Fruit fly (Drosophila melanogaster) whole organism, embryonic: Measurements from ENCODE around the gene CG17959.

Experiments
- BEAF-32 ChIP-seq: fragments of 200-800 bp; sonication (Bioruptor generic); optimal IDR thresholded peaks from 3 replicates; lab custom pipeline; 2017; ENCODE audit warnings: missing biosample characterization, missing genetic modification characterization, mild to moderate bottlenecking, moderate library complexity, missing genetic modification reagents
- Bgb ChIP-seq: fragments of 200-800 bp; sonication (Bioruptor generic); IDR thresholded peaks from 2 replicates; pipeline ENCODE4 v1.3.6; 2022; ENCODE audit warnings: missing biosample characterization, missing genetic modification characterization; ENCODE audit not compliant: partially characterized antibody
- CG10543 ChIP-seq: fragments of 200-800 bp; sonication (Bioruptor generic); optimal IDR thresholded peaks from 3 replicates; lab custom pipeline; 2017; ENCODE audit warnings: missing biosample characterization, mild to moderate bottlenecking, missing genetic modification characterization, moderate library complexity
- CG11696 ChIP-seq: fragments of 200-800 bp; sonication (Bioruptor generic); IDR thresholded peaks from 2 replicates; pipeline ENCODE4 v1.3.6; 2022; ENCODE audit warnings: missing biosample characterization, missing genetic modification characterization
- CG13287 ChIP-seq: fragments of 200-800 bp; sonication (Bioruptor generic); IDR thresholded peaks from 2 replicates; pipeline ENCODE4 v1.3.6; 2022; ENCODE audit warnings: missing biosample characterization, missing genetic modification characterization; ENCODE audit not compliant: partially characterized antibody
- CG14710 ChIP-seq: fragments of 200-800 bp; sonication (Bioruptor generic); optimal IDR thresholded peaks from 3 replicates; lab custom pipeline; 2019; ENCODE audit warnings: missing biosample characterization, mild to moderate bottlenecking, missing genetic modification characterization, moderate library complexity
- CG2129 ChIP-seq: fragments of 200-800 bp; sonication (Bioruptor generic); IDR thresholded peaks from 2 replicates; pipeline ENCODE4 v1.3.6; 2022; ENCODE audit warnings: missing biosample characterization, missing genetic modification characterization; ENCODE audit not compliant: partially characterized antibody
- CG2199 ChIP-seq: fragments of 200-800 bp; sonication (Bioruptor generic); IDR thresholded peaks from 3 replicates; pipeline ENCODE4 v1.3.6; 2022; ENCODE audit warnings: missing biosample characterization, missing genetic modification characterization
- CG3065 ChIP-seq: fragments of 200-800 bp; sonication (Bioruptor generic); optimal IDR thresholded peaks from 2 replicates; lab custom pipeline; 2016; ENCODE audit warnings: missing biosample characterization, missing genetic modification characterization
- CG34224 ChIP-seq: fragments of 200-800 bp; sonication (Bioruptor generic); IDR thresholded peaks from 3 replicates; pipeline ENCODE4 v1.3.6; 2022; ENCODE audit warnings: missing biosample characterization, missing genetic modification characterization; ENCODE audit not compliant: partially characterized antibody
- CG3838 ChIP-seq: fragments of 200-800 bp; sonication (Bioruptor generic); optimal IDR thresholded peaks from 3 replicates; lab custom pipeline; 2016; ENCODE audit warnings: missing biosample characterization, missing genetic modification characterization
- CG4328 ChIP-seq: fragments of 200-800 bp; sonication (Bioruptor generic); optimal IDR thresholded peaks from 3 replicates; lab custom pipeline; 2017; ENCODE audit warnings: missing biosample characterization, missing genetic modification reagents, missing genetic modification characterization
- CG4617 ChIP-seq: fragments of 200-800 bp; sonication (Bioruptor generic); optimal IDR thresholded peaks from 3 replicates; lab custom pipeline; 2016; ENCODE audit warnings: missing biosample characterization, missing genetic modification characterization, borderline replicate concordance
- CG6791 ChIP-seq: fragments of 200-800 bp; sonication (Bioruptor generic); IDR thresholded peaks from 3 replicates; pipeline ENCODE4 v1.3.6; 2022; ENCODE audit warnings: missing biosample characterization, missing genetic modification characterization; ENCODE audit not compliant: partially characterized antibody
- Deaf1 ChIP-seq: fragments of 200-800 bp; optimal IDR thresholded peaks from 3 replicates; lab custom pipeline; 2019; ENCODE audit warnings: missing biosample characterization, mild to moderate bottlenecking, missing genetic modification characterization, moderate library complexity
- Dek ChIP-seq: fragments of 200-800 bp; sonication (Bioruptor generic); optimal IDR thresholded peaks from 3 replicates; lab custom pipeline; 2019; ENCODE audit warnings: missing biosample characterization, mild to moderate bottlenecking, missing genetic modification characterization, moderate library complexity
- Dll ChIP-seq: fragments of 200-800 bp; sonication (Bioruptor generic); IDR thresholded peaks from 4 replicates; pipeline ENCODE4 v1.3.6; 2022; ENCODE audit warnings: missing biosample characterization, missing genetic modification characterization; ENCODE audit not compliant: partially characterized antibody
- Doc3 ChIP-seq: fragments of 200-800 bp; sonication (Bioruptor generic); IDR thresholded peaks from 3 replicates; pipeline ENCODE4 v1.3.6; 2022; ENCODE audit warnings: missing biosample characterization, missing genetic modification characterization; ENCODE audit not compliant: partially characterized antibody
- Dp ChIP-seq: fragments of 200-800 bp; sonication (Bioruptor generic); optimal IDR thresholded peaks from 2 replicates; lab custom pipeline; 2018; ENCODE audit warnings: missing biosample characterization, mild to moderate bottlenecking, missing genetic modification characterization, moderate library complexity
- Drgx ChIP-seq: fragments of 200-800 bp; sonication (Bioruptor generic); IDR thresholded peaks from 2 replicates; pipeline ENCODE4 v1.3.6; 2022; ENCODE audit warnings: missing biosample characterization, missing genetic modification characterization
- Lhr ChIP-seq: fragments of 200-800 bp; sonication (Bioruptor generic); optimal IDR thresholded peaks from 3 replicates; lab custom pipeline; 2017; ENCODE audit warnings: mild to moderate bottlenecking, missing biosample characterization, missing genetic modification reagents, missing genetic modification characterization
- Med ChIP-seq: fragments of 200-800 bp; sonication (Bioruptor generic); peaks from one replicate; lab custom pipeline; 2016; ENCODE audit warnings: missing biosample characterization, missing genetic modification characterization, mild to moderate bottlenecking, inconsistent platforms, moderate library complexity
- Pdp1 ChIP-seq, 2 experiments: fragments of 200-800 bp; sonication (Bioruptor generic); optimal IDR thresholded peaks; 3 replicates each; lab custom pipeline; 2016; ENCODE audit warnings: missing biosample characterization in 2 of 2, missing genetic modification characterization in 2 of 2, mild to moderate bottlenecking in 1 of 2, moderate library complexity in 1 of 2
- Sin3A ChIP-seq: fragments of >200 bp; optimal IDR thresholded peaks from 2 replicates; lab custom pipeline; 2018
- Usf ChIP-seq: fragments of 200-800 bp; sonication (Bioruptor generic); optimal IDR thresholded peaks from 2 replicates; lab custom pipeline; 2017; ENCODE audit warnings: missing genotype, missing biosample characterization, missing genetic modification characterization
- al ChIP-seq: fragments of 200-800 bp; sonication (Bioruptor generic); IDR thresholded peaks from 2 replicates; pipeline ENCODE4 v1.3.6; 2022; ENCODE audit warnings: missing biosample characterization, missing genetic modification characterization
- ash1 ChIP-seq: fragments of 200-800 bp; sonication (Bioruptor generic); optimal IDR thresholded peaks from 2 replicates; lab custom pipeline; 2018; ENCODE audit warnings: missing biosample characterization, mild to moderate bottlenecking, missing genetic modification characterization
- ato ChIP-seq: fragments of 200-800 bp; sonication (Bioruptor generic); IDR thresholded peaks from 2 replicates; pipeline ENCODE4 v1.3.6; 2022; ENCODE audit warnings: missing biosample characterization, missing genetic modification characterization; ENCODE audit not compliant: partially characterized antibody
- bbx ChIP-seq: fragments of 200-800 bp; sonication (Bioruptor generic); IDR thresholded peaks from 2 replicates; pipeline ENCODE4 v1.3.6; 2022; ENCODE audit warnings: missing biosample characterization, missing genetic modification characterization; ENCODE audit not compliant: partially characterized antibody
- crp ChIP-seq, 2 experiments: fragments of 200-800 bp; sonication (Bioruptor generic); optimal IDR thresholded peaks; 2 replicates in 1 of 2; 3 replicates in 1 of 2; lab custom pipeline; 2017; ENCODE audit warnings: missing biosample characterization in 2 of 2, missing genetic modification characterization in 2 of 2, mild to moderate bottlenecking in 1 of 2, moderate library complexity in 1 of 2
- hbn ChIP-seq: fragments of 200-800 bp; sonication (Bioruptor generic); IDR thresholded peaks from 2 replicates; pipeline ENCODE4 v1.3.6; 2022; ENCODE audit warnings: missing biosample characterization, missing genetic modification characterization; ENCODE audit not compliant: partially characterized antibody
- inv ChIP-seq: fragments of 200-800 bp; sonication (Bioruptor generic); IDR thresholded peaks from 2 replicates; pipeline ENCODE4 v1.3.6; 2022; ENCODE audit warnings: missing biosample characterization, missing genetic modification characterization; ENCODE audit not compliant: partially characterized antibody
- kah ChIP-seq: fragments of 200-800 bp; sonication (Bioruptor generic); optimal IDR thresholded peaks from 2 replicates; lab custom pipeline; 2018; ENCODE audit warnings: missing biosample characterization, mild to moderate bottlenecking, missing genetic modification characterization
- kni ChIP-seq: fragments of 200-800 bp; sonication (Bioruptor generic); optimal IDR thresholded peaks from 3 replicates; lab custom pipeline; 2017; ENCODE audit warnings: mild to moderate bottlenecking, missing biosample characterization, missing genetic modification reagents, missing genetic modification characterization
- knrl ChIP-seq: fragments of 200-800 bp; sonication (Bioruptor generic); IDR thresholded peaks from 3 replicates; pipeline ENCODE4 v1.3.6; 2022; ENCODE audit warnings: missing biosample characterization, missing genetic modification characterization; ENCODE audit not compliant: partially characterized antibody
- pzg ChIP-seq: fragments of 200-800 bp; sonication (Bioruptor generic); optimal IDR thresholded peaks from 3 replicates; lab custom pipeline; 2018; ENCODE audit warnings: missing biosample characterization, mild to moderate bottlenecking, missing genetic modification characterization, moderate library complexity
- sens ChIP-seq: fragments of 200-800 bp; sonication (Bioruptor generic); peaks from one replicate; lab custom pipeline; 2016; ENCODE audit warnings: missing biosample characterization, missing genetic modification characterization
- sna ChIP-seq: fragments of 200-800 bp; sonication (Bioruptor generic); IDR thresholded peaks from 2 replicates; pipeline ENCODE4 v1.3.6; 2022; ENCODE audit warnings: missing biosample characterization, missing genetic modification characterization; ENCODE audit not compliant: partially characterized antibody
- so ChIP-seq: fragments of 200-800 bp; sonication (Bioruptor generic); IDR thresholded peaks from 3 replicates; pipeline ENCODE4 v1.3.6; 2022; ENCODE audit warnings: missing biosample characterization, missing genetic modification characterization
- stc ChIP-seq: fragments of 200-800 bp; sonication (Bioruptor generic); IDR thresholded peaks from 2 replicates; pipeline ENCODE4 v1.3.6; 2022; ENCODE audit warnings: missing biosample characterization, missing genetic modification characterization
- stwl ChIP-seq: fragments of 200-800 bp; sonication (Bioruptor generic); optimal IDR thresholded peaks from 3 replicates; lab custom pipeline; 2018; ENCODE audit warnings: missing biosample characterization, mild to moderate bottlenecking, missing genetic modification characterization, moderate library complexity
- tap ChIP-seq: fragments of 200-800 bp; optimal IDR thresholded peaks from 3 replicates; lab custom pipeline; 2019; ENCODE audit warnings: missing biosample characterization, mild to moderate bottlenecking, missing genetic modification characterization, moderate library complexity
- tll ChIP-seq, 2 experiments: fragments of 200-800 bp in 1 of 2; fragments of >200 bp in 1 of 2; sonication (Bioruptor generic) in 1 of 2; optimal IDR thresholded peaks; 2 replicates each; lab custom pipeline; 2017 to 2019; ENCODE audit warnings: missing biosample characterization in 2 of 2, missing genetic modification characterization in 2 of 2, mild to moderate bottlenecking in 1 of 2, moderate library complexity in 1 of 2
- vfl ChIP-seq: fragments of 200-800 bp; sonication (Bioruptor generic); optimal IDR thresholded peaks from 2 replicates; lab custom pipeline; 2016; ENCODE audit warnings: missing biosample characterization, missing genetic modification characterization
- vnd ChIP-seq: fragments of 200-800 bp; sonication (Bioruptor generic); IDR thresholded peaks from 3 replicates; pipeline ENCODE4 v1.3.6; 2022; ENCODE audit warnings: missing biosample characterization, missing genetic modification characterization; ENCODE audit not compliant: partially characterized antibody

CG17959 gene

DNA sequence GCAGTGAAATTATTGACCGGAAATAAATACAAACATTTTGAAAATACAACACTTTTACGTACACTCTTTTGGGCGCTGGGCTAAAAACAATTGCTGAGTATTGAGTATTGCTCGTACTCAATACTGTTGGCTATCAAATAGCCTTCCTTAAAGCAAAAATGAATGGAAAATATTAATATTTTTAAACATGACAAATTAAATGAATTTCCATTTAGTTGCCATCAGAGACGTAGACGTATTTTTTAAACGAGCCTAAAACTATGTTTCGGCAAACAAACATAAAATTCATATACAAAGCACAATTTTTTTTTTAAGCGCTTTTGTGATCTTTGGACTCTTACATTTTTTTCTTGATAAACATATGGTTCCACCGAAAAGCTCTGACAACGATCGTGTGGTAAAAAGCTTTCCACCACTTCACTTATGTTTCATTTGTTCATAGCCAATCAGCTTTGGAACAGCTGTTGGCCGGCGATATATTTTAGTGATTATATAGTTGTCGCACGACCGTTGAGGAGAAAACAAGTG lies 715 bp downstream of the CG17959 start, which contains the start of gene CG3603 (continued):
- TF ChIP-seq CG3838 (no peak), stc (GFP tag; lab: Robert Waterston, UW) (no peak), al (GFP tag; lab: Robert Waterston, UW) (no peak), CG4328 (GFP tag; lab: Kevin White, UChicago) (peak; percentile 17), CG11696 (GFP tag; lab: Robert Waterston, UW) (no peak)

DNA sequence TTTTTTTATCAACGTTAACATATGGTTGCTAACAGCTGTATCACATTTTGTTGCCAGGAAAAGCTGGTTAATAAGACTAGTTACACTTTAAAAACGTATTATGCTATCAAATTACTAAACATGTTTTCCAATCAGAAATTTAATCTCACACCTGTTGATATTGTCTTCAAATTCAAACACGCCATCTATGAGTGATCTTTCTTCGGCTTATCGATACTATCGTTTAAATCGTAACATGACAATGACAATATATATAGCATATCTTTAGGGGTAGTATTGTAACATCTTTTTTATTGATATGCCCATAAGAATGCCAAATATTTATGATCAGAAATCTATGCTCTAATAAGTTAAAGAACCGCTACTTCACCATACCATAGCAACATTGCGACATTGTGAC lies 2.2 kb downstream of the CG17959 start:
- TF ChIP-seq kni (no peak), bbx (GFP tag; lab: Robert Waterston, UW) (peak; percentile 80), Doc3 (GFP tag; lab: Robert Waterston, UW) (peak; percentile 54; the same call in 2 of the 3 replicates), CG13287 (peak; percentile 83), Deaf1 (tag; lab: Kevin White, UChicago) (no peak), ash1 (GFP tag; lab: Kevin White, UChicago) (no peak), CG6791 (GFP tag; lab: Robert Waterston, UW) (peak; percentile 72), tap (tag; lab: Kevin White, UChicago) (peak; percentile 28), Sin3A (lab: Kevin White, UChicago) (no peak), sens (GFP tag; lab: Kevin White, UChicago) (peak; percentile 78), Dek (tag; lab: Kevin White, UChicago) (no peak), vnd (GFP tag; lab: Robert Waterston, UW) (peak; percentile 41; the same call in 1 of the 3 replicates), CG2129 (GFP tag; lab: Robert Waterston, UW) (peak; percentile 44), Usf (GFP tag; lab: Kevin White, UChicago) (no peak), CG4617 (GFP tag; lab: Kevin White, UChicago) (no peak), CG34224 (GFP tag; lab: Robert Waterston, UW) (peak; percentile 62; the same call in 2 of the 3 replicates), sna (GFP tag; lab: Robert Waterston, UW) (peak; percentile 43), BEAF-32 (GFP tag; lab: Kevin White, UChicago) (peak; percentile 72), inv (GFP tag; lab: Robert Waterston, UW) (peak; percentile 44; the same call in 1 of the 2 replicates), Dp (GFP tag; lab: Kevin White, UChicago) (peak; percentile 13), hbn (peak; percentile 76), CG10543 (no peak), Bgb (GFP tag; lab: Robert Waterston, UW) (peak; percentile 72), pzg (peak; percentile 7), stwl (tag; lab: Kevin White, UChicago) (peak; percentile 77), Pdp1 (GFP tag; optimal IDR thresholded peaks at IDR 0.05; lab: Kevin White, UChicago) (peak in 1 of 2 experiments; percentile 41), CG3065 (GFP tag; lab: Kevin White, UChicago) (no peak), kah (GFP tag; lab: Kevin White, UChicago) (peak; percentile 97), knrl (GFP tag; lab: Robert Waterston, UW) (peak; percentile 69), vfl (GFP tag; lab: Kevin White, UChicago) (no peak), CG14710 (tag; lab: Kevin White, UChicago) (peak; percentile 5), so (peak; percentile 66; the same call in 2 of the 3 replicates), Drgx (GFP tag; lab: Robert Waterston, UW) (no peak), ato (GFP tag; lab: Robert Waterston, UW) (peak; percentile 30; the same call in 1 of the 2 replicates), Lhr (peak; percentile 3), tll (GFP tag; optimal IDR thresholded peaks at IDR 0.05; lab: Kevin White, UChicago) (no peak), CG2199 (GFP tag; lab: Robert Waterston, UW) (0 out of 3 replicates have a peak, but pooled peaks have one; percentile 12), Med (GFP tag; lab: Kevin White, UChicago) (peak; percentile 62), crp (GFP tag; optimal IDR thresholded peaks at IDR 0.05; lab: Kevin White, UChicago) (no peak), Dll (GFP tag; lab: Robert Waterston, UW) (peak; percentile 73)
